Worm (Caenorhabditis elegans) whole organism, young adult: Measurements from ENCODE around the gene C18E9.9.

Experiments used
- B0261.1 ChIP-seq: sonication (generic microtip); optimal IDR thresholded peaks from 2 replicates; lab custom pipeline; 2016; ENCODE audit warnings: mild to moderate bottlenecking, missing genetic modification characterization, moderate library complexity, missing compliant biosample characterization
- F10E7.11 ChIP-seq: sonication (generic microtip); optimal IDR thresholded peaks from 2 replicates; lab custom pipeline; 2017; ENCODE audit warnings: mild to moderate bottlenecking, missing genetic modification characterization, moderate library complexity, missing compliant biosample characterization
- F33H1.4 ChIP-seq: fragments of 200-800 bp; sonication (Bioruptor generic); IDR thresholded peaks from 2 replicates; pipeline ENCODE4 v1.3.6; 2022; ENCODE audit warnings: missing genetic modification reagents, missing genetic modification characterization, missing compliant biosample characterization
- F37B4.10 ChIP-seq: fragments of 200-800 bp; sonication (Bioruptor generic); IDR thresholded peaks from 2 replicates; pipeline ENCODE4 v1.3.6; 2022; ENCODE audit warnings: missing genetic modification characterization, missing compliant biosample characterization
- F39B2.1 ChIP-seq: fragments of 200-800 bp; sonication (Bioruptor generic); IDR thresholded peaks from 2 replicates; pipeline ENCODE4 v1.3.6; 2022; ENCODE audit warnings: missing genetic modification reagents, missing genetic modification characterization, missing compliant biosample characterization
- F49E8.2 ChIP-seq: sonication (generic microtip); optimal IDR thresholded peaks from 3 replicates; lab custom pipeline; 2017; ENCODE audit warnings: missing genetic modification characterization, mild to moderate bottlenecking, missing compliant biosample characterization, antibody characterized with exemption, moderate library complexity; ENCODE audit not compliant: insufficient read depth
- Y79H2A.3 ChIP-seq: fragments of 200-800 bp; sonication (Bioruptor generic); conservative IDR thresholded peaks from 2 replicates; pipeline ENCODE4 v1.3.6; 2022; ENCODE audit warnings: missing genetic modification reagents, missing genetic modification characterization, missing compliant biosample characterization
- Y95B8A.8 ChIP-seq: fragments of 200-800 bp; sonication (Bioruptor generic); IDR thresholded peaks from 2 replicates; pipeline ENCODE4 v1.3.6; 2022; ENCODE audit warnings: missing genetic modification reagents, missing genetic modification characterization, missing compliant biosample characterization
- ZK185.1 ChIP-seq: sonication (generic microtip); optimal IDR thresholded peaks from 2 replicates; lab custom pipeline; 2016; ENCODE audit warnings: mild to moderate bottlenecking, missing genetic modification characterization, missing compliant biosample characterization; ENCODE audit not compliant: poor library complexity, severe bottlenecking
- aptf-3 ChIP-seq: fragments of 200-800 bp; sonication (Bioruptor generic); IDR thresholded peaks from 2 replicates; pipeline ENCODE4 v1.3.6; 2022; ENCODE audit warnings: missing genetic modification characterization, missing compliant biosample characterization
- athp-1 ChIP-seq: sonication (generic microtip); optimal IDR thresholded peaks from 2 replicates; lab custom pipeline; 2017; ENCODE audit warnings: mild to moderate bottlenecking, missing genetic modification characterization, missing compliant biosample characterization
- attf-5 ChIP-seq: fragments of 200-800 bp; sonication (Bioruptor generic); optimal IDR thresholded peaks from 2 replicates; lab custom pipeline; 2018; ENCODE audit warnings: mild to moderate bottlenecking, missing genetic modification characterization, missing compliant biosample characterization
- attf-6 ChIP-seq: fragments of 200-800 bp; sonication (Bioruptor generic); IDR thresholded peaks from 2 replicates; pipeline ENCODE4 v1.3.6; 2022; ENCODE audit warnings: missing genetic modification reagents, missing genetic modification characterization, missing compliant biosample characterization
- bed-2 ChIP-seq: fragments of 200-800 bp; sonication (Bioruptor generic); IDR thresholded peaks from 2 replicates; pipeline ENCODE4 v1.3.6; 2022; ENCODE audit warnings: missing genetic modification reagents, missing genetic modification characterization, missing compliant biosample characterization
- cebp-2 ChIP-seq: fragments of 200-800 bp; sonication (Bioruptor generic); IDR thresholded peaks from 2 replicates; pipeline ENCODE4 v1.3.6; 2022; ENCODE audit warnings: missing genetic modification characterization, missing compliant biosample characterization
- ceh-91 ChIP-seq: fragments of 200-800 bp; sonication (Bioruptor generic); IDR thresholded peaks from 2 replicates; pipeline ENCODE4 v1.3.6; 2022; ENCODE audit warnings: missing genetic modification reagents, missing genetic modification characterization, missing compliant biosample characterization
- fkh-3 ChIP-seq: sonication (generic microtip); optimal IDR thresholded peaks from 2 replicates; lab custom pipeline; 2016; ENCODE audit warnings: mild to moderate bottlenecking, missing genetic modification characterization, missing compliant biosample characterization
- hlh-26 ChIP-seq: fragments of 200-800 bp; sonication (Bioruptor generic); conservative IDR thresholded peaks from 2 replicates; pipeline ENCODE4 v1.3.6; 2022; ENCODE audit warnings: missing genetic modification reagents, missing genetic modification characterization, missing compliant biosample characterization
- lin-40 ChIP-seq: sonication (generic microtip); optimal IDR thresholded peaks from 2 replicates; lab custom pipeline; 2016; ENCODE audit warnings: missing genetic modification characterization, mild to moderate bottlenecking, missing compliant biosample characterization, missing genotype, missing genetic modification reagents
- lsy-27 ChIP-seq: sonication (generic microtip); optimal IDR thresholded peaks from 2 replicates; lab custom pipeline; 2017; ENCODE audit warnings: missing genetic modification characterization, mild to moderate bottlenecking, missing compliant biosample characterization, antibody characterized with exemption, missing genotype, borderline replicate concordance; ENCODE audit not compliant: insufficient read depth
- madf-8 ChIP-seq: fragments of 200-800 bp; sonication (Bioruptor generic); conservative IDR thresholded peaks from 2 replicates; pipeline ENCODE4 v1.3.6; 2022; ENCODE audit warnings: missing genetic modification reagents, missing genetic modification characterization, missing compliant biosample characterization
- mel-28 ChIP-seq: sonication (generic microtip); optimal IDR thresholded peaks from 2 replicates; lab custom pipeline; 2016; ENCODE audit warnings: borderline replicate concordance, mild to moderate bottlenecking, missing genetic modification characterization, missing compliant biosample characterization
- nhr-80 ChIP-seq: sonication (generic microtip); optimal IDR thresholded peaks from 2 replicates; lab custom pipeline; 2016; ENCODE audit warnings: missing genetic modification characterization, missing compliant biosample characterization
- pbrm-1 ChIP-seq: fragments of 200-800 bp; sonication (Bioruptor generic); IDR thresholded peaks from 2 replicates; pipeline ENCODE4 v1.3.6; 2022; ENCODE audit warnings: missing genetic modification reagents, missing genetic modification characterization, missing compliant biosample characterization
- rpc-1 ChIP-seq, 2 experiments: fragments of 150-350 bp in 1 of 2; sonication (generic microtip) in 1 of 2; optimal IDR thresholded peaks; 2 replicates each; lab custom pipeline; 2014 to 2018; ENCODE audit warnings: missing biosample characterization in 1 of 2, missing genetic modification characterization in 1 of 2, missing genetic modification reagents in 1 of 2, missing genotype in 1 of 2
- snpc-1.1 ChIP-seq: sonication (generic microtip); optimal IDR thresholded peaks from 2 replicates; lab custom pipeline; 2017; ENCODE audit warnings: missing genetic modification characterization, mild to moderate bottlenecking, missing compliant biosample characterization, antibody characterized with exemption, moderate library complexity, missing genotype, missing genetic modification reagents; ENCODE audit not compliant: insufficient read depth
- snpc-3.4 ChIP-seq: sonication (generic microtip); optimal IDR thresholded peaks from 2 replicates; lab custom pipeline; 2017; ENCODE audit warnings: missing genetic modification characterization, mild to moderate bottlenecking, missing compliant biosample characterization, antibody characterized with exemption, moderate library complexity, missing genotype, missing genetic modification reagents
- sptf-2 ChIP-seq: fragments of 200-800 bp; sonication (Bioruptor generic); optimal IDR thresholded peaks from 2 replicates; lab custom pipeline; 2018; ENCODE audit warnings: mild to moderate bottlenecking, missing genetic modification characterization, missing compliant biosample characterization
- unc-130 ChIP-seq: sonication (generic microtip); optimal IDR thresholded peaks from 2 replicates; lab custom pipeline; 2016; ENCODE audit warnings: missing genetic modification reagents, missing genetic modification characterization, missing compliant biosample characterization
- ztf-22 ChIP-seq: fragments of 200-800 bp; sonication (Bioruptor generic); optimal IDR thresholded peaks from 2 replicates; lab custom pipeline; 2018; ENCODE audit warnings: mild to moderate bottlenecking, missing genetic modification characterization, moderate library complexity, missing compliant biosample characterization
- ztf-6 ChIP-seq: fragments of 200-800 bp; sonication (Bioruptor generic); IDR thresholded peaks from 2 replicates; pipeline ENCODE4 v1.3.6; 2022; ENCODE audit warnings: missing genetic modification reagents, missing genetic modification characterization, missing compliant biosample characterization

The C18E9.9 gene

ce11 chrII:9031891-9032290 lies 42.5 kb upstream of the C18E9.9 start:
- no peak for TF ChIP-seq athp-1
- no peak for TF ChIP-seq ZK185.1 (tag; lab: Kevin White, UChicago)
- TF ChIP-seq snpc-1.1 (tag; lab: Kevin White, UChicago) = no peak
- no peak for TF ChIP-seq attf-6 (GFP tag; lab: Robert Waterston, UW)
- no peak for TF ChIP-seq aptf-3 (GFP tag; lab: Robert Waterston, UW)
- TF ChIP-seq ceh-91 (GFP tag; lab: Robert Waterston, UW) = no peak
- no peak for TF ChIP-seq F10E7.11 (tag; lab: Kevin White, UChicago)
- no peak for TF ChIP-seq hlh-26 (GFP tag; lab: Robert Waterston, UW)

- TF ChIP-seq F37B4.10 (GFP tag; lab: Robert Waterston, UW) (0 out of 2 replicates have a peak, but pooled peaks have one; percentile 44), B0261.1 (tag; lab: Kevin White, UChicago) (no peak)
Measured at ce11 chrII:9029218-9029672, 39.9 kb upstream of the C18E9.9 start, which contains the start of gene F37B12.1. F37B12.1 (minus strand) TSS chrII:9029268.

ce11 chrII:9028096-9028495 lies 38.8 kb upstream of the C18E9.9 start:
- TF ChIP-seq rpc-1 (optimal IDR thresholded peaks at IDR 0.05; lab: Kevin White, UChicago) (no peak), rpc-1 (tag; optimal IDR thresholded peaks at IDR 0.05; lab: Kevin White, UChicago) (no peak), F37B4.10 (GFP tag; lab: Robert Waterston, UW) (no peak), ztf-6 (GFP tag; lab: Robert Waterston, UW) (no peak), sptf-2 (GFP tag; lab: Kevin White, UChicago) (no peak), madf-8 (no peak), bed-2 (GFP tag; lab: Robert Waterston, UW) (no peak), lin-40 (tag; lab: Kevin White, UChicago) (no peak), lsy-27 (tag; lab: Kevin White, UChicago) (no peak), F33H1.4 (GFP tag; lab: Robert Waterston, UW) (no peak), attf-6 (GFP tag; lab: Robert Waterston, UW) (no peak)

- TF ChIP-seq snpc-3.4 (no peak), F49E8.2 (tag; lab: Kevin White, UChicago) (no peak), mel-28 (tag; lab: Kevin White, UChicago) (no peak), fkh-3 (tag; lab: Kevin White, UChicago) (no peak), Y95B8A.8 (GFP tag; lab: Robert Waterston, UW) (no peak), attf-5 (no peak), nhr-80 (tag; lab: Kevin White, UChicago) (no peak), cebp-2 (no peak), Y79H2A.3 (no peak), F39B2.1 (GFP tag; lab: Robert Waterston, UW) (no peak), attf-6 (GFP tag; lab: Robert Waterston, UW) (no peak), unc-130 (GFP tag; lab: Kevin White, UChicago) (no peak), ztf-22 (GFP tag; lab: Kevin White, UChicago) (no peak), ztf-6 (GFP tag; lab: Robert Waterston, UW) (no peak), rpc-1 (optimal IDR thresholded peaks at IDR 0.05; lab: Kevin White, UChicago) (no peak), rpc-1 (tag; optimal IDR thresholded peaks at IDR 0.05; lab: Kevin White, UChicago) (no peak)
Measured at ce11 chrII:9026348-9026747, 37.0 kb upstream of the C18E9.9 start.

ce11 chrII:9024312-9024711 lies 35.0 kb upstream of the C18E9.9 start:
- TF ChIP-seq pbrm-1 (GFP tag; lab: Robert Waterston, UW) = no peak
